Fruit fly (Drosophila melanogaster) whole organism, embryonic: Measurements from ENCODE around the gene Rtca.
A peak's percentile ranks its signal among the peaks of the same experiment; 100 is the strongest.

Experiments used
- Aef1 ChIP-seq: fragments of 200-800 bp; sonication (Bioruptor generic); IDR thresholded peaks from 3 replicates; pipeline ENCODE4 v1.3.6; 2022; ENCODE audit warnings: missing biosample characterization, missing genetic modification characterization
- Atf-2 ChIP-seq: fragments of 200-800 bp; sonication (Bioruptor generic); optimal IDR thresholded peaks from 2 replicates; lab custom pipeline; 2016; ENCODE audit warnings: missing biosample characterization, missing genetic modification characterization
- CG10959 ChIP-seq: fragments of 200-800 bp; sonication (Bioruptor generic); IDR thresholded peaks from 2 replicates; pipeline ENCODE4 v1.3.6; 2022; ENCODE audit warnings: missing biosample characterization, missing genetic modification characterization
- CG11398 ChIP-seq: fragments of 200-800 bp; sonication (Bioruptor generic); optimal IDR thresholded peaks from 2 replicates; lab custom pipeline; 2016; ENCODE audit warnings: missing biosample characterization, missing genetic modification characterization
- CG11504 ChIP-seq: fragments of 200-800 bp; sonication (Bioruptor generic); optimal IDR thresholded peaks from 3 replicates; lab custom pipeline; 2019; ENCODE audit warnings: missing biosample characterization, mild to moderate bottlenecking, missing genetic modification characterization, moderate library complexity
- CG12769 ChIP-seq: fragments of 200-800 bp; sonication (Bioruptor generic); optimal IDR thresholded peaks from 2 replicates; lab custom pipeline; 2019; ENCODE audit warnings: missing biosample characterization, mild to moderate bottlenecking, missing genetic modification characterization, moderate library complexity
- CG14441 ChIP-seq: fragments of 200-800 bp; sonication (Bioruptor generic); IDR thresholded peaks from 2 replicates; pipeline ENCODE4 v1.3.6; 2022; ENCODE audit warnings: missing biosample characterization, missing genetic modification characterization
- CG15479 ChIP-seq: fragments of 200-800 bp; sonication (Bioruptor generic); optimal IDR thresholded peaks from 3 replicates; lab custom pipeline; 2019; ENCODE audit warnings: missing biosample characterization, mild to moderate bottlenecking, missing genetic modification characterization, moderate library complexity
- CG17385 ChIP-seq: fragments of 200-800 bp; sonication (Bioruptor generic); optimal IDR thresholded peaks from 3 replicates; lab custom pipeline; 2018; ENCODE audit warnings: missing biosample characterization, mild to moderate bottlenecking, missing genetic modification characterization
- CG1832 ChIP-seq: fragments of 200-800 bp; sonication (Bioruptor generic); optimal IDR thresholded peaks from 2 replicates; lab custom pipeline; 2017; ENCODE audit warnings: missing biosample characterization, mild to moderate bottlenecking, missing genetic modification characterization, inconsistent platforms
- CG3407 ChIP-seq: fragments of 200-800 bp; sonication (Bioruptor generic); optimal IDR thresholded peaks from 2 replicates; lab custom pipeline; 2018; ENCODE audit warnings: missing biosample characterization, mild to moderate bottlenecking, missing genetic modification characterization
- CG5953 ChIP-seq: fragments of 200-800 bp; sonication (Bioruptor generic); IDR thresholded peaks from 2 replicates; pipeline ENCODE4 v1.3.6; 2022; ENCODE audit warnings: missing biosample characterization, missing genetic modification characterization
- CG7987 ChIP-seq: fragments of 200-800 bp; sonication (Bioruptor generic); optimal IDR thresholded peaks from 2 replicates; lab custom pipeline; 2018; ENCODE audit warnings: missing biosample characterization, mild to moderate bottlenecking, missing genetic modification characterization, moderate library complexity
- CG8281 ChIP-seq: fragments of 200-800 bp; sonication (Bioruptor generic); optimal IDR thresholded peaks from 2 replicates; lab custom pipeline; 2018; ENCODE audit warnings: missing biosample characterization, mild to moderate bottlenecking, missing genetic modification characterization, moderate library complexity
- CG8765 ChIP-seq: fragments of 200-800 bp; sonication (Bioruptor generic); IDR thresholded peaks from 2 replicates; pipeline ENCODE4 v1.3.6; 2022; ENCODE audit warnings: missing biosample characterization, missing genetic modification characterization
- CG8944 ChIP-seq: fragments of 200-800 bp; sonication (Bioruptor generic); optimal IDR thresholded peaks from 3 replicates; lab custom pipeline; 2016; ENCODE audit warnings: missing biosample characterization, missing genetic modification characterization
- Dip3 ChIP-seq: fragments of 200-800 bp; sonication (Bioruptor generic); optimal IDR thresholded peaks from 3 replicates; lab custom pipeline; 2016; ENCODE audit warnings: missing biosample characterization, missing genetic modification characterization
- Doc3 ChIP-seq: fragments of 200-800 bp; sonication (Bioruptor generic); IDR thresholded peaks from 3 replicates; pipeline ENCODE4 v1.3.6; 2022; ENCODE audit warnings: missing biosample characterization, missing genetic modification characterization; ENCODE audit not compliant: partially characterized antibody
- Drgx ChIP-seq: fragments of 200-800 bp; sonication (Bioruptor generic); IDR thresholded peaks from 2 replicates; pipeline ENCODE4 v1.3.6; 2022; ENCODE audit warnings: missing biosample characterization, missing genetic modification characterization
- E2f1 ChIP-seq: fragments of 200-800 bp; sonication (Bioruptor generic); IDR thresholded peaks from 2 replicates; pipeline ENCODE4 v1.3.6; 2022; ENCODE audit warnings: missing biosample characterization, missing genetic modification characterization
- ERR ChIP-seq: fragments of 200-800 bp; sonication (Bioruptor generic); optimal IDR thresholded peaks from 2 replicates; lab custom pipeline; 2016; ENCODE audit warnings: missing biosample characterization, missing genetic modification characterization
- Ets65A ChIP-seq: fragments of 200-800 bp; sonication (Bioruptor generic); peaks from one replicate; lab custom pipeline; 2016; ENCODE audit warnings: missing biosample characterization, missing genetic modification characterization
- H15 ChIP-seq: fragments of 200-800 bp; sonication (Bioruptor generic); IDR thresholded peaks from 3 replicates; pipeline ENCODE4 v1.3.6; 2022; ENCODE audit warnings: missing biosample characterization, missing genetic modification characterization
- HLH3B ChIP-seq: fragments of 200-800 bp; sonication (Bioruptor generic); IDR thresholded peaks from 2 replicates; pipeline ENCODE4 v1.3.6; 2022; ENCODE audit warnings: missing biosample characterization, missing genetic modification characterization
- Kr ChIP-seq: fragments of 200-800 bp; sonication (Bioruptor generic); optimal IDR thresholded peaks from 2 replicates; lab custom pipeline; 2017; ENCODE audit warnings: missing biosample characterization, mild to moderate bottlenecking, missing genetic modification characterization
- Lim3 ChIP-seq: fragments of 200-800 bp; sonication (Bioruptor generic); IDR thresholded peaks from 2 replicates; pipeline ENCODE4 v1.3.6; 2022; ENCODE audit warnings: missing biosample characterization, missing genetic modification characterization
- Med ChIP-seq: fragments of 200-800 bp; sonication (Bioruptor generic); peaks from one replicate; lab custom pipeline; 2016; ENCODE audit warnings: missing biosample characterization, missing genetic modification characterization, mild to moderate bottlenecking, inconsistent platforms, moderate library complexity
- Meics ChIP-seq: fragments of 200-800 bp; sonication (Bioruptor generic); optimal IDR thresholded peaks from 2 replicates; lab custom pipeline; 2017; ENCODE audit warnings: missing biosample characterization, mild to moderate bottlenecking, missing genetic modification characterization
- Mes4 ChIP-seq: fragments of 200-800 bp; sonication (Bioruptor generic); optimal IDR thresholded peaks from 2 replicates; lab custom pipeline; 2016; ENCODE audit warnings: missing biosample characterization, missing genetic modification characterization
- NC2α ChIP-seq: fragments of 200-800 bp; sonication (Bioruptor generic); optimal IDR thresholded peaks from 2 replicates; lab custom pipeline; 2016; ENCODE audit warnings: missing biosample characterization, missing genetic modification characterization
- Sox102F ChIP-seq: fragments of 200-800 bp; sonication (Bioruptor generic); optimal IDR thresholded peaks from 2 replicates; lab custom pipeline; 2018; ENCODE audit warnings: missing biosample characterization, mild to moderate bottlenecking, missing genetic modification characterization, moderate library complexity
- Sry-δ ChIP-seq: fragments of 200-800 bp; sonication (Bioruptor generic); optimal IDR thresholded peaks from 2 replicates; lab custom pipeline; 2016; ENCODE audit warnings: missing biosample characterization, missing genetic modification characterization
- Xbp1 ChIP-seq: fragments of 200-800 bp; sonication (Bioruptor generic); optimal IDR thresholded peaks from 3 replicates; lab custom pipeline; 2016; ENCODE audit warnings: missing biosample characterization, mild to moderate bottlenecking, missing genetic modification characterization
- croc ChIP-seq: fragments of 200-800 bp; sonication (Bioruptor generic); conservative IDR thresholded peaks from 3 replicates; pipeline ENCODE4 v1.3.6; 2022; ENCODE audit warnings: missing biosample characterization, missing genetic modification characterization
- dimm ChIP-seq: fragments of 200-800 bp; sonication (Bioruptor generic); IDR thresholded peaks from 2 replicates; pipeline ENCODE4 v1.3.6; 2022; ENCODE audit warnings: missing biosample characterization, missing genetic modification characterization
- lab ChIP-seq: fragments of 200-800 bp; sonication (Bioruptor generic); optimal IDR thresholded peaks from 3 replicates; lab custom pipeline; 2017; ENCODE audit warnings: missing biosample characterization, missing genetic modification characterization, mild to moderate bottlenecking, moderate library complexity, missing genetic modification reagents
- mirr ChIP-seq: fragments of 200-800 bp; sonication (Bioruptor generic); optimal IDR thresholded peaks from 3 replicates; lab custom pipeline; 2018; ENCODE audit warnings: missing biosample characterization, mild to moderate bottlenecking, missing genetic modification characterization
- onecut ChIP-seq: fragments of 200-800 bp; sonication (Bioruptor generic); IDR thresholded peaks from 2 replicates; pipeline ENCODE4 v1.3.6; 2022; ENCODE audit warnings: missing biosample characterization, missing genetic modification characterization
- org-1 ChIP-seq: fragments of 200-800 bp; sonication (Bioruptor generic); optimal IDR thresholded peaks from 2 replicates; lab custom pipeline; 2017; ENCODE audit warnings: missing biosample characterization, missing genetic modification characterization
- scrt ChIP-seq: fragments of 200-800 bp; sonication (Bioruptor generic); optimal IDR thresholded peaks from 2 replicates; lab custom pipeline; 2018; ENCODE audit warnings: missing biosample characterization, mild to moderate bottlenecking, missing genetic modification characterization, moderate library complexity
- sd ChIP-seq: fragments of 200-800 bp; sonication (Bioruptor generic); optimal IDR thresholded peaks from 3 replicates; lab custom pipeline; 2018; ENCODE audit warnings: missing biosample characterization, mild to moderate bottlenecking, missing genetic modification characterization, moderate library complexity
- slbo ChIP-seq: fragments of 200-800 bp; sonication (Bioruptor generic); IDR thresholded peaks from 2 replicates; pipeline ENCODE4 v1.3.6; 2022; ENCODE audit warnings: missing biosample characterization, missing genetic modification characterization
- tna ChIP-seq: fragments of 200-800 bp; sonication (Bioruptor generic); IDR thresholded peaks from 2 replicates; pipeline ENCODE4 v1.3.6; 2022; ENCODE audit warnings: missing biosample characterization, missing genetic modification characterization; ENCODE audit not compliant: partially characterized antibody
- unc-4 ChIP-seq: fragments of 200-800 bp; sonication (Bioruptor generic); IDR thresholded peaks from 2 replicates; pipeline ENCODE4 v1.3.6; 2022; ENCODE audit warnings: missing biosample characterization, missing genetic modification characterization; ENCODE audit not compliant: partially characterized antibody
- zfh1 ChIP-seq: fragments of 200-800 bp; sonication (Bioruptor generic); IDR thresholded peaks from 3 replicates; pipeline ENCODE4 v1.3.6; 2022; ENCODE audit warnings: missing biosample characterization, missing genetic modification characterization

The Rtca gene

DNA sequence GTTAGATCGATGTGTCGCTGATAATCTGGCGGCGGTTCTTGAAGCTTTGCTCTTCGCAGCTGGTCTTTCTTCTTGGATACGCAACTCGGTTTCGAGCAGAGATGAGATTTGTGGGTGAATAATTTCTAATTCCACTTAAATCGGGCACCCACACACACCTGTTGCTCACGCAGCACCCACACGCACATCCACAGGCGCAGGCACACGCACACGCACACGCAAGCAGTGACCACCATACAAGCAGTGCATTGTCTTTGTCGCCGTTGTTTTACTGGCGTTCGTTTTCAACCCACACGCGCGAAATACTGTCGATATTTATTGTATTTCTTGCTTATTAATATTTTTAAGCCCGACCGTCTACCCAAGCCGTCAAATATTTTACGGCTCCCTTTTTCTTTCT lies 24.1 kb downstream of the Rtca start (continued):
- peak; percentile 36; the same call in 1 of the 2 replicates for TF ChIP-seq CG5953 (GFP tag; lab: Robert Waterston, UW)

DNA sequence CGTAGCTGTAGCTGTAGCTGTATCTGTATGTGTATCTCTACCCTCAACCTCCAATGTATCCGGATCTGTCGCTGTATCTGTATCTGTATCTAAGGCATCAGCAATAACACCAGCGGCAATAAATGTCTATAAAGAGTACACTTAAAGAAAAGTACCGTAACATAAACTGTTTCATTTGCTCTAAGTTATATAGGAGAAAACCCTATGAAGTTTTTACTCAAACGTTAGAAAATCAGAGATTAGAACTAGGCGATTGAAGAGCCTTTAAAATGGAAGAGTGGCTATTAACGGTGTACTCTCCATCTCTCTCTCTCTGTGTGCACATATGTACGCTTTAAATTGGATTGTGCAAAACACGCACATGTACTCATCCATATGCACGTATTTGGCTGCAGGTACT lies 26.1 kb downstream of the Rtca start:
- TF ChIP-seq Drgx (GFP tag; lab: Robert Waterston, UW) = peak; percentile 39; the same call in 1 of the 2 replicates
- no peak for TF ChIP-seq NC2α (GFP tag; lab: Kevin White, UChicago)

- TF ChIP-seq Med (GFP tag; lab: Kevin White, UChicago) (peak; percentile 55), Doc3 (GFP tag; lab: Robert Waterston, UW) (no peak), croc (GFP tag; lab: Robert Waterston, UW) (no peak), Ets65A (peak; percentile 72), Sox102F (no peak)
Observed at dm6 chrX:2103859-2104258, 31.6 kb downstream of the Rtca start.

dm6 chrX:2104365-2104764 lies 32.2 kb downstream of the Rtca start:
- TF ChIP-seq CG12769 (peak; percentile 59), Aef1 (GFP tag; lab: Robert Waterston, UW) (no peak), sd (tag; lab: Kevin White, UChicago) (peak; percentile 68), Sry-δ (no peak), CG7987 (GFP tag; lab: Kevin White, UChicago) (no peak)

DNA sequence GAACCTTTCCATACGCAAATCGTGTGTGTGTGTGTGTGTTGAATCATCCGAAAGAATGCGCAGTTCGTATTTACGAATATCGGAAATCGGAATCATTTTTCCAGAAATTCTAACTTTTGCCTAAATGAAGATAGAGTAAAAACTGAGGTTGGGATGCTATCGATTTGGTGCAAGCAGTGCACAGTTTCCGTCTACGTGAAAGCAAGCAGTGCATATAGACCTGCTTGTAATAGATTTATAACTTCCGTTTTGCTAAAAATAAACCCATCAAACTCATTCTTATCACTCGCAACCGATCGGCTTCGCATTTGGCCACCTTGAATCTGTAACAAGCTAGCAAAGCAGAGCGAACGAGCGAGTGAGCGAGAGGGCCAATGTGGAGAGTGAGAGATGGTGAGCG lies 34.2 kb downstream of the Rtca start:
- TF ChIP-seq CG1832 (GFP tag; lab: Kevin White, UChicago) = peak; percentile 14
- no peak for TF ChIP-seq CG8281 (tag; lab: Kevin White, UChicago)
- no peak for TF ChIP-seq slbo (GFP tag; lab: Robert Waterston, UW)
- no peak for TF ChIP-seq lab (GFP tag; lab: Kevin White, UChicago)
- no peak for TF ChIP-seq CG10959 (GFP tag; lab: Robert Waterston, UW)
- TF ChIP-seq Atf-2 (GFP tag; lab: Kevin White, UChicago) = no peak
- TF ChIP-seq CG11504 (tag; lab: Kevin White, UChicago) = no peak
- TF ChIP-seq CG8765 (GFP tag; lab: Robert Waterston, UW) = no peak
- no peak for TF ChIP-seq CG11398 (GFP tag; lab: Kevin White, UChicago)
- no peak for TF ChIP-seq tna (GFP tag; lab: Robert Waterston, UW)
- no peak for TF ChIP-seq CG17385 (GFP tag; lab: Kevin White, UChicago)
- no peak for TF ChIP-seq dimm (GFP tag; lab: Robert Waterston, UW)
- TF ChIP-seq zfh1 (GFP tag; lab: Robert Waterston, UW) = no peak
- TF ChIP-seq Dip3 = no peak
- TF ChIP-seq unc-4 (GFP tag; lab: Robert Waterston, UW) = no peak
- TF ChIP-seq CG12769 = peak; percentile 62
- TF ChIP-seq ERR (GFP tag; lab: Kevin White, UChicago) = no peak
- no peak for TF ChIP-seq CG15479 (GFP tag; lab: Kevin White, UChicago)
- no peak for TF ChIP-seq Kr (GFP tag; lab: Kevin White, UChicago)
- TF ChIP-seq Med (GFP tag; lab: Kevin White, UChicago) = peak; percentile 84
- peak; percentile 12 for TF ChIP-seq mirr (GFP tag; lab: Kevin White, UChicago)
- TF ChIP-seq scrt = no peak
- peak; percentile 24; the same call in 1 of the 2 replicates for TF ChIP-seq onecut (GFP tag; lab: Robert Waterston, UW)
- TF ChIP-seq org-1 (GFP tag; lab: Kevin White, UChicago) = no peak
- TF ChIP-seq HLH3B (GFP tag; lab: Robert Waterston, UW) = no peak
- TF ChIP-seq Lim3 (GFP tag; lab: Robert Waterston, UW) = no peak
- no peak for TF ChIP-seq CG8944
- no peak for TF ChIP-seq E2f1 (GFP tag; lab: Robert Waterston, UW)
- peak; percentile 6 for TF ChIP-seq Meics
- TF ChIP-seq Mes4 (GFP tag; lab: Kevin White, UChicago) = no peak
- no peak for TF ChIP-seq CG14441 (GFP tag; lab: Robert Waterston, UW)
- TF ChIP-seq CG3407 (GFP tag; lab: Kevin White, UChicago) = no peak
- TF ChIP-seq H15 (GFP tag; lab: Robert Waterston, UW) = no peak
- no peak for TF ChIP-seq Xbp1 (GFP tag; lab: Kevin White, UChicago)
